Worm (Caenorhabditis elegans): ENCODE measurements around the gene ogdh-1.

DNA sequence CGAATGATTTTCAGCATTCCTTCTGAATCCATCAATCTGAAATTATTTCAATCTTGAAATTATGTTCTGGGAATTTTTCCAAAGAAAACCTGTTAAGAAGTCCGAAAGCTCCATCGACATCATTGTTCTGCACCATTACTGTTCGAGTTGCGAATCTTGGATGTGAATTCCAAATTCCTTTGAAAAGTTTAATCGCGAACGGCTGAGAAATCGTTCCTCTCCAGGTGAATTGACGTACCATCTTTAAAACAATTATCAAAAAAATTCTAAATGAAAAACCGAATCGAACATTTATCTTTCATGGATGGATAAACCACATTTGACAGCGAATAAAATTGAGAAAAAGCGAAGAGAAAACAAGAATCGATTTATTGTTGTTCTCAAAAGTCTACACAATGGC is 44.5 kb downstream of the ogdh-1 start, which contains the start of gene mrps-21:
- TF ChIP-seq flt-1 (GFP tag; IDR thresholded peaks at IDR 0.05) (no peak), ztf-23 (GFP tag; IDR thresholded peaks at IDR 0.05) (no peak), ref-1 (GFP tag; conservative IDR thresholded peaks at IDR 0.05) (no peak), med-1 (GFP tag; optimal IDR thresholded peaks at IDR 0.05; ENCODE audit: insufficient read depth) (no peak), tab-1 (GFP tag; IDR thresholded peaks at IDR 0.05) (no peak)
